Worm (Caenorhabditis elegans) whole organism, young adult: ENCODE results near the gene sft-1.
A peak's percentile ranks its signal among the peaks of the same experiment; 100 is the strongest.

Source experiments
- B0261.1 ChIP-seq: sonication (generic microtip); optimal IDR thresholded peaks from 2 replicates; lab custom pipeline; 2016; ENCODE audit warnings: mild to moderate bottlenecking, missing genetic modification characterization, moderate library complexity, missing compliant biosample characterization
- B0336.3 ChIP-seq: fragments of 200-800 bp; sonication (Bioruptor generic); IDR thresholded peaks from 2 replicates; pipeline ENCODE4 v1.3.6; 2022; ENCODE audit warnings: missing genetic modification characterization, missing compliant biosample characterization
- F22D6.2 ChIP-seq: sonication (generic microtip); optimal IDR thresholded peaks from 2 replicates; lab custom pipeline; 2016; ENCODE audit warnings: mild to moderate bottlenecking, missing genetic modification characterization, missing compliant biosample characterization
- F37B4.10 ChIP-seq: fragments of 200-800 bp; sonication (Bioruptor generic); IDR thresholded peaks from 2 replicates; pipeline ENCODE4 v1.3.6; 2022; ENCODE audit warnings: missing genetic modification characterization, missing compliant biosample characterization
- F57C9.4 ChIP-seq: sonication (generic microtip); optimal IDR thresholded peaks from 2 replicates; lab custom pipeline; 2017; ENCODE audit warnings: mild to moderate bottlenecking, missing genetic modification characterization, missing compliant biosample characterization
- Y79H2A.3 ChIP-seq: fragments of 200-800 bp; sonication (Bioruptor generic); conservative IDR thresholded peaks from 2 replicates; pipeline ENCODE4 v1.3.6; 2022; ENCODE audit warnings: missing genetic modification reagents, missing genetic modification characterization, missing compliant biosample characterization
- ama-1 ChIP-seq, 3 experiments: fragments of 150-350 bp in 1 of 3; sonication (generic microtip) in 2 of 3; optimal IDR thresholded peaks; 2 replicates each; lab custom pipeline; 2014 to 2018; ENCODE audit warnings: missing biosample characterization in 2 of 3, missing genetic modification characterization in 2 of 3, missing genetic modification reagents in 2 of 3
- attf-3 ChIP-seq: fragments of 200-800 bp; sonication (Bioruptor generic); conservative IDR thresholded peaks from 2 replicates; pipeline ENCODE4 v1.3.6; 2022; ENCODE audit warnings: missing genetic modification reagents, missing genetic modification characterization, missing compliant biosample characterization
- bed-2 ChIP-seq: fragments of 200-800 bp; sonication (Bioruptor generic); IDR thresholded peaks from 2 replicates; pipeline ENCODE4 v1.3.6; 2022; ENCODE audit warnings: missing genetic modification reagents, missing genetic modification characterization, missing compliant biosample characterization
- cebp-1 ChIP-seq, 2 experiments: fragments of 200-800 bp in 1 of 2; sonication (Bioruptor generic) in 1 of 2; sonication (generic microtip) in 1 of 2; IDR thresholded peaks in 1 of 2; optimal IDR thresholded peaks in 1 of 2; 2 replicates each; pipeline versions ENCODE4 v1.3.6 to Lab custom; 2017 to 2022; ENCODE audit warnings: missing compliant biosample characterization in 2 of 2, missing genetic modification characterization in 2 of 2, mild to moderate bottlenecking in 1 of 2, missing genetic modification reagents in 1 of 2, moderate library complexity in 1 of 2
- cebp-2 ChIP-seq: fragments of 200-800 bp; sonication (Bioruptor generic); IDR thresholded peaks from 2 replicates; pipeline ENCODE4 v1.3.6; 2022; ENCODE audit warnings: missing genetic modification characterization, missing compliant biosample characterization
- dox-1 ChIP-seq: fragments of 200-800 bp; sonication (Bioruptor generic); IDR thresholded peaks from 2 replicates; pipeline ENCODE4 v1.3.6; 2022; ENCODE audit warnings: missing genetic modification reagents, missing genetic modification characterization, missing compliant biosample characterization
- dpff-1 ChIP-seq: sonication (generic microtip); optimal IDR thresholded peaks from 2 replicates; lab custom pipeline; 2017; ENCODE audit warnings: mild to moderate bottlenecking, missing genetic modification characterization, missing compliant biosample characterization
- dpl-1 ChIP-seq: fragments of 150-350 bp; optimal IDR thresholded peaks from 2 replicates; lab custom pipeline; 2014; ENCODE audit warnings: missing biosample characterization, missing genetic modification reagents, missing genetic modification characterization
- efl-1 ChIP-seq: fragments of 150-350 bp; optimal IDR thresholded peaks from 2 replicates; lab custom pipeline; 2014; ENCODE audit warnings: missing biosample characterization, missing genetic modification reagents, missing genetic modification characterization
- egl-44 ChIP-seq: fragments of 200-800 bp; sonication (Bioruptor generic); IDR thresholded peaks from 2 replicates; pipeline ENCODE4 v1.3.6; 2022; ENCODE audit warnings: missing genetic modification reagents, missing genetic modification characterization, missing compliant biosample characterization
- egrh-3 ChIP-seq: fragments of 200-800 bp; sonication (Bioruptor generic); IDR thresholded peaks from 2 replicates; pipeline ENCODE4 v1.3.6; 2022; ENCODE audit warnings: missing genetic modification reagents, missing genetic modification characterization, missing compliant biosample characterization
- gei-17 ChIP-seq: fragments of 200-800 bp; sonication (Bioruptor generic); optimal IDR thresholded peaks from 2 replicates; lab custom pipeline; 2018; ENCODE audit warnings: mild to moderate bottlenecking, missing genetic modification characterization, missing compliant biosample characterization
- him-1 ChIP-seq: sonication (generic microtip); optimal IDR thresholded peaks from 2 replicates; lab custom pipeline; 2016; ENCODE audit warnings: missing genotype, missing genetic modification reagents, missing genetic modification characterization, missing compliant biosample characterization
- hlh-26 ChIP-seq: fragments of 200-800 bp; sonication (Bioruptor generic); conservative IDR thresholded peaks from 2 replicates; pipeline ENCODE4 v1.3.6; 2022; ENCODE audit warnings: missing genetic modification reagents, missing genetic modification characterization, missing compliant biosample characterization
- hmg-1.2 ChIP-seq: fragments of 200-800 bp; sonication (Bioruptor generic); IDR thresholded peaks from 2 replicates; pipeline ENCODE4 v1.3.6; 2022; ENCODE audit warnings: missing genetic modification reagents, missing genetic modification characterization, missing compliant biosample characterization
- hmg-20 ChIP-seq: fragments of 200-800 bp; sonication (Bioruptor generic); IDR thresholded peaks from 2 replicates; pipeline ENCODE4 v1.3.6; 2022; ENCODE audit warnings: missing genetic modification reagents, missing genetic modification characterization, missing compliant biosample characterization
- lin-35 ChIP-seq, 3 experiments: fragments of 150-350 bp in 2 of 3; sonication (generic microtip) in 1 of 3; optimal IDR thresholded peaks; 2 replicates each; lab custom pipeline; 2014 to 2018; ENCODE audit warnings: missing biosample characterization in 3 of 3, missing genetic modification characterization in 3 of 3, missing genetic modification reagents in 3 of 3
- lin-54 ChIP-seq: fragments of 200-800 bp; sonication (Bioruptor generic); optimal IDR thresholded peaks from 2 replicates; lab custom pipeline; 2018; ENCODE audit warnings: mild to moderate bottlenecking, missing genetic modification characterization, missing compliant biosample characterization
- lsl-1 ChIP-seq: fragments of 200-800 bp; sonication (Bioruptor generic); optimal IDR thresholded peaks from 2 replicates; lab custom pipeline; 2018; ENCODE audit warnings: mild to moderate bottlenecking, missing genetic modification characterization, moderate library complexity, missing compliant biosample characterization
- mes-4 ChIP-seq: sonication (generic microtip); optimal IDR thresholded peaks from 2 replicates; lab custom pipeline; 2016; ENCODE audit warnings: missing genotype, missing genetic modification characterization, missing compliant biosample characterization
- nfya-1 ChIP-seq: sonication (generic microtip); optimal IDR thresholded peaks from 2 replicates; lab custom pipeline; 2017; ENCODE audit warnings: antibody characterized with exemption, missing compliant biosample characterization, missing genetic modification characterization, borderline replicate concordance; ENCODE audit not compliant: insufficient read depth
- nfya-2 ChIP-seq: fragments of 200-800 bp; sonication (Bioruptor generic); IDR thresholded peaks from 2 replicates; pipeline ENCODE4 v1.3.6; 2022; ENCODE audit warnings: missing genetic modification reagents, missing genetic modification characterization, missing compliant biosample characterization
- nfyb-1 ChIP-seq: fragments of 200-800 bp; sonication (Bioruptor generic); IDR thresholded peaks from 2 replicates; pipeline ENCODE4 v1.3.6; 2022; ENCODE audit warnings: missing genetic modification reagents, missing genetic modification characterization, missing compliant biosample characterization
- pbrm-1 ChIP-seq: fragments of 200-800 bp; sonication (Bioruptor generic); IDR thresholded peaks from 2 replicates; pipeline ENCODE4 v1.3.6; 2022; ENCODE audit warnings: missing genetic modification reagents, missing genetic modification characterization, missing compliant biosample characterization
- rcor-1 ChIP-seq: fragments of 200-800 bp; sonication (Bioruptor generic); IDR thresholded peaks from 2 replicates; pipeline ENCODE4 v1.3.6; 2022; ENCODE audit warnings: missing genetic modification reagents, missing genetic modification characterization, missing compliant biosample characterization
- rpc-1 ChIP-seq, 2 experiments: fragments of 150-350 bp in 1 of 2; sonication (generic microtip) in 1 of 2; optimal IDR thresholded peaks; 2 replicates each; lab custom pipeline; 2014 to 2018; ENCODE audit warnings: missing biosample characterization in 1 of 2, missing genetic modification characterization in 1 of 2, missing genetic modification reagents in 1 of 2, missing genotype in 1 of 2
- zim-3 ChIP-seq: sonication (generic microtip); optimal IDR thresholded peaks from 2 replicates; lab custom pipeline; 2017; ENCODE audit warnings: mild to moderate bottlenecking, missing genetic modification characterization, moderate library complexity, missing compliant biosample characterization
- ztf-18 ChIP-seq: sonication (generic microtip); optimal IDR thresholded peaks from 2 replicates; lab custom pipeline; 2016; ENCODE audit warnings: missing genotype, mild to moderate bottlenecking, missing genetic modification characterization, missing compliant biosample characterization
- ztf-26 ChIP-seq: sonication (generic microtip); optimal IDR thresholded peaks from 2 replicates; lab custom pipeline; 2017; ENCODE audit warnings: missing genetic modification characterization, missing compliant biosample characterization

sft-1 gene

DNA sequence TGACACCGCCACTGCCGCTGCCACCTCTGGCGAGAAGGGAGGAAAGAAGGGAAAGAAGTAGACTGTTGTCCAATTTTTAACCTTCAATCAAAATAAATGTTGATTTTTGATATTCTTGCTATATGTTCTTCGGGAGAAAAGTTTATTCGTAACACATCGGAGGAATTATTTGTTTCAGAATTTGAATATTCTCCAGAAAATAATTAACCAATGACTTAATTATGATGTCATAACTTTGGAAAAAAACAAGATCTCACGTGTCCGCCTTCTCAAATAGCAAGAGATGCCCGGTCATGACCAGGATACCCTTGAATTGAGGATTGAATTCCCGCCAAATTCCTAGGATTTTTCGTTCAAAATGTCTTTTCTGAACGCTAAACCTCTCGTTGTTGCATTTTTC is 17.4 kb upstream of the sft-1 start (continued):
- no peak for TF ChIP-seq gei-17 (GFP tag; lab: Kevin White, UChicago)
- no peak for TF ChIP-seq cebp-1 (GFP tag; IDR thresholded peaks at IDR 0.05; lab: Robert Waterston, UW)
- TF ChIP-seq cebp-1 (tag; optimal IDR thresholded peaks at IDR 0.05; lab: Kevin White, UChicago), result no peak
- no peak for TF ChIP-seq ztf-18
- no peak for TF ChIP-seq B0261.1
- TF ChIP-seq mes-4 (tag; lab: Kevin White, UChicago), result no peak
- no peak for TF ChIP-seq nfyb-1 (GFP tag; lab: Robert Waterston, UW)
- TF ChIP-seq egrh-3 (GFP tag; lab: Robert Waterston, UW), result no peak
- no peak for TF ChIP-seq rpc-1 (optimal IDR thresholded peaks at IDR 0.05; lab: Kevin White, UChicago)
- TF ChIP-seq rpc-1 (tag; optimal IDR thresholded peaks at IDR 0.05; lab: Kevin White, UChicago), result no peak
- no peak for TF ChIP-seq egl-44 (GFP tag; lab: Robert Waterston, UW)
- TF ChIP-seq nfya-2 (GFP tag; lab: Robert Waterston, UW), result 0 out of 2 replicates have a peak, but pooled peaks have one; percentile 28
- no peak for TF ChIP-seq F37B4.10 (GFP tag; lab: Robert Waterston, UW)
- no peak for TF ChIP-seq pbrm-1 (GFP tag; lab: Robert Waterston, UW)
- peak; percentile 88 for TF ChIP-seq B0336.3 (GFP tag; lab: Robert Waterston, UW)
- no peak for TF ChIP-seq Y79H2A.3 (GFP tag; lab: Robert Waterston, UW)
- no peak for TF ChIP-seq hlh-26 (GFP tag; lab: Robert Waterston, UW)
- no peak for TF ChIP-seq hmg-1.2 (GFP tag; lab: Robert Waterston, UW)
- peak; percentile 65 for TF ChIP-seq rcor-1 (GFP tag; lab: Robert Waterston, UW)
- TF ChIP-seq him-1, result no peak
- TF ChIP-seq dpff-1 (tag; lab: Kevin White, UChicago), result peak; percentile 9
- no peak for TF ChIP-seq ama-1 (optimal IDR thresholded peaks at IDR 0.05; lab: Kevin White, UChicago)
- peak in 1 of 2 experiments; percentile 63 for TF ChIP-seq ama-1 (GFP tag; optimal IDR thresholded peaks at IDR 0.05; lab: Kevin White, UChicago)
- no peak for TF ChIP-seq dox-1 (GFP tag; lab: Robert Waterston, UW)
- no peak for TF ChIP-seq F22D6.2 (tag; lab: Kevin White, UChicago)
- no peak for TF ChIP-seq ztf-26 (tag; lab: Kevin White, UChicago)
- no peak for TF ChIP-seq nfya-1 (tag; lab: Kevin White, UChicago)
- TF ChIP-seq hmg-20 (GFP tag; lab: Robert Waterston, UW), result no peak
- peak; percentile 56 for TF ChIP-seq lsl-1 (GFP tag; lab: Kevin White, UChicago)

DNA sequence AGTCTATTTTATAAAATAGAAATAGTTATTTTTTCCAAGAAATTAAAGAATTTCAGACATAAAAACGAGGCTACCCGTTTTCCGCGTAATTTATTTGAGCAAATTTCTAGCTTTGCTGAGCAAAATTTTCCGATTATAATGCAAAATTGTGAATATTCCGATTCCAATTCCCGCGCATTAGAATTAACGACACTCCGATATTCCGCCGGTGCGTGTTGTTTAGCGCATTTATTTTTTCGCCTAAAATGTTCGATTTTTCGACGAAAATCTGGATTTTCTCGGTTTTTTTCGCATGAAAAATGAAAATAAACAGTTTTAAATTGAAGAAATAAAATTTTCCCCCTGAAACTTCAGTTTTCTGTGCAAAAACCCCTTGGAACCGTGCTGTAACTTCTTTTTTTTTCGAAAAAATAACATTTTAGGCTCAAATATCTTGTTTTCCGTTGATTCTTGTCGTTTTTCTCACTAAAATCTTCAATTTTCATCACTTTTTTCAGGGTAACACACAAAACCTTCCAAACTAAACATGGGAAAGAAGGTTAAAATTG is 16.4 kb upstream of the sft-1 start, which contains the start of gene H06I04.3:
H06I04.3 (plus strand) TSS at position 498 of the 548 bp plus-strand sequence.
- TF ChIP-seq attf-3 (GFP tag; lab: Robert Waterston, UW), result peak; percentile 93
- TF ChIP-seq lin-54 (GFP tag; lab: Kevin White, UChicago), result peak; percentile 6
- TF ChIP-seq efl-1 (GFP tag; lab: Kevin White, UChicago), result peak; percentile 13
- peak in 1 of 3 experiments; percentile 42 for TF ChIP-seq lin-35 (GFP tag; optimal IDR thresholded peaks at IDR 0.05; lab: Kevin White, UChicago)
- no peak for TF ChIP-seq F57C9.4
- TF ChIP-seq zim-3, result no peak
- TF ChIP-seq dpl-1, result peak; percentile 20
- TF ChIP-seq cebp-2, result no peak
- no peak for TF ChIP-seq hmg-20 (GFP tag; lab: Robert Waterston, UW)

DNA sequence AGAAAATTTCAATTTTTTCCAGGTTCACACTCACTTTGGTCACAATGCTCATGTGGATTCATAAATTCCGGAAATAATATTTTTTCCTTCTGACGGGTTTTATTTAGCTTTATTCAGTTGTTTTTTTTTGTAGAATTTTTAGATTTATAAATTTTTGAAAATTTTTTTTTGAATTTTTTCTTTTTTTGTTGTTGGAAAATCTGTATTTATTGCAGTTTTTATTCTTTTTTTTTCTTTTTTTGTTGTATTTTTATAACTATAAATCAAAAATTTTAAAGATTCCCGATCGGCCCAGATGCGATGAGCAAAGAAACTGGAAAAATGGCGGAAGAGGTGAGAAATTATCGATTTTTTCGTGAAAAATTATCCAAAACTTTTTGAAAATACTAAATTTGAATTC is 5.1 kb downstream of the sft-1 start, which contains the start of gene ccep-135:
ccep-135 (plus strand) TSS at position 301 of the 400 bp plus-strand sequence.
- TF ChIP-seq bed-2 (GFP tag; lab: Robert Waterston, UW), result no peak
